Worm (Caenorhabditis elegans) whole organism, L4/young adult: ENCODE data around the gene B0361.14.

Source experiments
- W03F9.2 ChIP-seq: fragments of 150-350 bp; optimal IDR thresholded peaks from 2 replicates; lab custom pipeline; 2014; ENCODE audit warnings: missing biosample characterization, missing genetic modification characterization
- dao-5 ChIP-seq: sonication (generic microtip); optimal IDR thresholded peaks from 2 replicates; lab custom pipeline; 2016; ENCODE audit warnings: missing genotype, missing genetic modification characterization, moderate library complexity, missing compliant biosample characterization
- him-1 ChIP-seq: sonication (generic microtip); optimal IDR thresholded peaks from 2 replicates; lab custom pipeline; 2016; ENCODE audit warnings: missing genotype, missing genetic modification reagents, missing genetic modification characterization, missing compliant biosample characterization

The B0361.14 gene

DNA sequence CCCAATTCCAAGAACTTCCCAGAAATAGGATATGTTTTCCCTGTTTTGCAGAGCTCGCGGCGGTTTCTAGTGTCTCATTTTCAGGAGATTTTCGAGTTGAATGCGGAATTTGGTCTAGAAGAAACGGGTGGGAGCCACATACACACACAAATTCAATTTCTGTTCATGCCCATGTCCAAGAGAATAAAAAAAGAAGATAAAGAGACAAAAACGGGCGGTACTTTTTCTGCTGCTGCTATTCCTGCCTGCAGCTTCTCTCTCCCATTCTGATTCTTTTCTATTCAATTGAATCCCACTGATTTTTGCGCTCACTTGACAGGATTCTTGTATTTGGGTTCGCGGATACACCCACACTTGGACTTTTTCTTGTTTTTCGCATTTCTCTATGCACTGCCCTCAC lies 36.7 kb downstream of the B0361.14 start:
- no peak for TF ChIP-seq dao-5 (tag; lab: Kevin White, UChicago)
- no peak for TF ChIP-seq W03F9.2 (tag; lab: Kevin White, UChicago)
- no peak for TF ChIP-seq him-1

DNA sequence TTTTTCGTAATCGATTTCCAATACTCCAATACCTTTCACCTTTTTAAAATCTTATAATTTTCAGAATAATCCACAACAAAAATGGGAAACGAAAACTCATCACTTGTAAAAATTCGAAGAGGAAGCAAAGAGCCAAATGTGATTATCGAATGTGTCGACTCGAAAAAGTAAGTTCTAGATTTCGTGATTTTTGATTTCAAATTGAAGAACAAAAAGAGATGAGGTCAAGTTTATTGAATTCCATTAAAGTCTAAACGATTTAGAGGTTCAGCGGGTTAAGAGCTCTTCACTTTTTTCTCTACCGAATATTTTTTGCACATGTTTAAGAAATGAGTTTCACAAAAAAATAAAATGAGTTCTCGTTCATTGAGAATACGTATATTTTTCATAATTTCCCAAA lies 40.4 kb downstream of the B0361.14 start, which contains the start of gene B0361.4:
TSS of gene B0361.4 (plus strand) at position 61 of the 400 bp plus-strand sequence.
- TF ChIP-seq W03F9.2 (tag; lab: Kevin White, UChicago) (no peak), him-1 (no peak), dao-5 (tag; lab: Kevin White, UChicago) (no peak)

DNA sequence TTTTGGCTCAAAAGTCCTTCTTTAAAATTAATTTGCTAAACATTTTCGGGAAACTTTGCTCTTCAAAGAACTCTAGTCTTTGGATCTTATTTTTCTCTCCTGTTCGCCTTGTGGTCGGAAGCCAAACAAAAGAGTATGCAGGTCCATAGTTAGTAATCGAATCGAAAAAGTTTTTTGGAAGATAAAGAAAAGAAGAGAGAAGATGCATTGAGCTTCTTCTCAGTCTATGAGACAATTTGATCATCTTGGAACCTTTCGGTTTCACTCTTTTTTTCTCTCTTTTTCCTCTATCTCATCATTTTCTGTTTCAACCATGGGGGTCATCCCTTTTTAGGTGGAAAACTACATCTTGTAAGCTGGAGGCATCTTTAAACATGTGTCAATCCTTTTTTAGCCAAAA lies 45.7 kb downstream of the B0361.14 start:
- TF ChIP-seq W03F9.2 (tag; lab: Kevin White, UChicago) (no peak), dao-5 (tag; lab: Kevin White, UChicago) (no peak), him-1 (no peak)
